Fruit fly (Drosophila melanogaster) whole organism, pupa: ENCODE results near the gene CG31637.

Experiments
- CG32121 ChIP-seq: fragments of 200-800 bp; sonication (Bioruptor generic); IDR thresholded peaks from 2 replicates; pipeline ENCODE4 v1.3.6; 2022; ENCODE audit warnings: missing biosample characterization, missing genetic modification characterization
- CG34367 ChIP-seq: fragments of 200-800 bp; sonication (Bioruptor generic); optimal IDR thresholded peaks from 2 replicates; lab custom pipeline; 2018; ENCODE audit warnings: missing biosample characterization, mild to moderate bottlenecking, missing genetic modification characterization
- EcR ChIP-seq: fragments of 200-800 bp; sonication (Bioruptor generic); optimal IDR thresholded peaks from 3 replicates; lab custom pipeline; 2019; ENCODE audit warnings: missing biosample characterization, missing genetic modification characterization, mild to moderate bottlenecking, moderate library complexity, missing genetic modification reagents
- Snoo ChIP-seq: fragments of 200-800 bp; sonication (Bioruptor generic); optimal IDR thresholded peaks from 3 replicates; lab custom pipeline; 2017; ENCODE audit warnings: missing biosample characterization, mild to moderate bottlenecking, missing genetic modification characterization, inconsistent platforms

DNA sequence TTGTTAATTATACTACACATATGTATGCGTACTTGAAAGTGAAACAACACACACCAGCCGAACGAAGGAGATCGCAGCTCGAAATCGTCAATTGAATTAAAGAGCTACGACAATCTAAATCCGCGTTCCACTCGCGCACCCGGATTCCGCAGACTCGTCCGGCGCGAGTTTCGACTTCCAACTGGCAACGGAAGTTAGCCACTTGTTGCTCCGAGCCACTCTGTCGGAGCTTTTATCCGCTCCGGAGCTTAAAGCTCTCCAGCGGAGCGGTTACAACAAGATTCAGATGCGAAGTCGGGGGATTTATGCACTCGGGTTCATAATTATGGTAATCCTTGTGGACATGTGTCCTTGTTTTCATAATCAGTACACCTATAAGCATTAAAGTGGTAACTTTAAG is 33.0 kb upstream of the CG31637 start, which contains the start of gene Rchy1:
- TF ChIP-seq EcR (GFP tag; lab: Kevin White, UChicago) (no peak), Snoo (peak; percentile 1), CG32121 (0 out of 2 replicates have a peak, but pooled peaks have one; percentile 18), CG34367 (no peak)
